Fruit fly (Drosophila melanogaster): ENCODE measurements around the gene Dnah3.
A peak's percentile ranks its signal among the peaks of the same experiment; 100 is the strongest.

Dnah3 gene

DNA sequence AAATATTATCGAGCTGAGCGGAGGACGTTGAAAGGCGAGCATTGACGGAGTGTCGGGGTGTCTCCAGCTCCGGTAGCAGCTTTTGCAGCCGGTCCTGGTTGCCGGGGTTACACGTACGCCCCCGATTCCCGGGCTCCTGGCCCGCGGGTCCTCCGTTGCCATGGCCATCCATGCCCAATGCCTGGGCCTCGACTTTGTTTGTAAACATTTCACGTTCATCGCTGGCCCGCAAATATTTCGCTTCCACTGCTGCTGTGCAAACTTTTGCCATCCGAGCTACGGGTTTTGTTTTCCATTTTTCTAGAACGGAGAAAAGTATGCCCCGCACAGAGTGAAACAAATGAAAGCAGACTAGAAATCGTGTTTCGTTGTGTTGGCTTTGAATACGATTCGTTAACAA is at the start of gene Dnah3:
Dnah3 (plus strand) TSS at position 301 of the 400 bp plus-strand sequence.
- TF ChIP-seq CG17801 (GFP tag; optimal IDR thresholded peaks at IDR 0.05; ENCODE audit: partially characterized antibody): no peak

DNA sequence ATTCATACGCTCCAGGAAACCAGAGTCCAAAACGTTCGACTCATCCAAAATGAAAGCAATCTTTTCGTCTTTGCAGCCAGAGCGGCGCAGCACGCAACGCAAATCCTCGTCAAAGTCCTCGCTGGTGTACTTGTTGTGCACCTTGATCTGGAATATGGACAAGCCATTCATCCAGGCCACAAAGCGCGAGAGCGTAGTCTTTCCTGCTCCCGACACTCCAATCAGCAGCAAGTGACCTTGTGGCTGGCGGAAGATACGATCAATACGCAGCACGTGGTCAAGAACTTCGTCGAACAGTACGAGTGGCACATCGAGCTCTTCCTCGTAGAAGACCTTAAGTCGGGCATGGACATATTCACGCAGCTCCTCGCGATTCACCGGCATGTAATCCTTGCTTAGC is 46.9 kb upstream of the Dnah3 start:
- no peak for TF ChIP-seq CG17801 (GFP tag; optimal IDR thresholded peaks at IDR 0.05; ENCODE audit: partially characterized antibody)

DNA sequence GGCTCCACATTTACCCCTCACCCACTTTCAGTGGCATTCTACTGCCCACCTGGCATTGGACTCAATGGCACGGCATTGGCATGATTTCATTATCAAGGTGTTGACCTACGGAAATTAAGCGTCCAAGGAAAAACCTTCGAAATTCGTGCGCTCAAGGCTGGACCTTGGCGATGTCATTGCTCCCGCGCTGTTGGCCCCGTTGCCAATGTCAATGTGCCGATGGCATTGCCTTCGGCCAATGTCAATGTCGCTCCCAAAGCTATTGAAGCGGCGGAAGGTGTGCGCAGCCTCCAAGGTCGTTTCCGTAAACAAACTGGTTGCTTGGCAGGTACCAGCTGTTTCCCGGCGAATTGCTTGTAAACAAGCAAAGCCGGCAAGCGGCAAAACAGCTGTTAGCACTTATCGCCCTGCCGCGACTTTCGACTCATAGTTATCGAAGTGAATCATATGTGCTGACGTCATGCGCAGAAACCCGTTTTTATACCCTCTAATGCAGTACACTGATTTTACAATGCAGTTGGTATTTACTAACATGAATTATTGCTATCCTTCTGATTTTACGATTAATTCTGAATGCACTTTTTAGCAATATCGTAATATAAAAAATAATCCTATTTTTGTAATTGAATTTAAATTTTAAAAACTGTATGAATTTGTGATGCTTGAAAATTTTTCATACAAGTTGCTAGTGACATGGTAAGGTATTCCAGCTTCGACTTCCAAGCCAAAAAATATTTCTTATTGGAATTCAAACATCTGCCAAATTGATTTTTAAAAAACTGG is 36.5 kb upstream of the Dnah3 start:
- peak; percentile 88 for TF ChIP-seq CG17801 (GFP tag; optimal IDR thresholded peaks at IDR 0.05; ENCODE audit: partially characterized antibody)

dm6 chr3L:4825584-4825983 is 35.5 kb upstream of the Dnah3 start, which contains the start of the genes Dhc64C and LeuRS-m:
Dhc64C (minus strand) TSS chr3L:4825687.
LeuRS-m (plus strand) TSS chr3L:4825853.
- TF ChIP-seq CG17801 (GFP tag; optimal IDR thresholded peaks at IDR 0.05; ENCODE audit: partially characterized antibody): peak; percentile 36

DNA sequence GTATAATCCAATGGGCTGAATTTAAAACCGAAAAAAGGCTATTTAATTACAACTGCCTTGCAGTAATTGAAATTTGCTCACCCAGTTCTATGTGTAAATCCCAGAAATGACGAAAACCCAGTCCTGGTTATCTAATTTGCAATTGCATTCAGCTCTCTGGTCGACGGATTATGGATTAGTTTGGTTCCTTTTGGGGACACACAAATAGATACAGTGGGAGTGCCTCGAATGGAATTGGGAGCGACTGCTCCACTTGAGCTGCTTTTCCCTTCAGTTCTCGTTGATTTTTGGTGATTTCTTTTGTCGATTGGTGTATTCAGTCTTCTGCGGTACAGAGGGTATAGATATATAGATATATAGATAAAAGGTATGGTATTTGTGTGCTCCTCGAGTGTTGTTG is 27.6 kb upstream of the Dnah3 start, which contains the start of gene CG13708:
CG13708 (minus strand) TSS at position 101 of the 400 bp plus-strand sequence.
- no peak for TF ChIP-seq CG17801 (GFP tag; optimal IDR thresholded peaks at IDR 0.05; ENCODE audit: partially characterized antibody)

dm6 chr3L:4835005-4835404 is 26.1 kb upstream of the Dnah3 start:
- TF ChIP-seq CG17801 (GFP tag; optimal IDR thresholded peaks at IDR 0.05; ENCODE audit: partially characterized antibody): no peak

dm6 chr3L:4836353-4836752 is 24.7 kb upstream of the Dnah3 start:
- TF ChIP-seq CG17801 (GFP tag; optimal IDR thresholded peaks at IDR 0.05; ENCODE audit: partially characterized antibody): no peak

DNA sequence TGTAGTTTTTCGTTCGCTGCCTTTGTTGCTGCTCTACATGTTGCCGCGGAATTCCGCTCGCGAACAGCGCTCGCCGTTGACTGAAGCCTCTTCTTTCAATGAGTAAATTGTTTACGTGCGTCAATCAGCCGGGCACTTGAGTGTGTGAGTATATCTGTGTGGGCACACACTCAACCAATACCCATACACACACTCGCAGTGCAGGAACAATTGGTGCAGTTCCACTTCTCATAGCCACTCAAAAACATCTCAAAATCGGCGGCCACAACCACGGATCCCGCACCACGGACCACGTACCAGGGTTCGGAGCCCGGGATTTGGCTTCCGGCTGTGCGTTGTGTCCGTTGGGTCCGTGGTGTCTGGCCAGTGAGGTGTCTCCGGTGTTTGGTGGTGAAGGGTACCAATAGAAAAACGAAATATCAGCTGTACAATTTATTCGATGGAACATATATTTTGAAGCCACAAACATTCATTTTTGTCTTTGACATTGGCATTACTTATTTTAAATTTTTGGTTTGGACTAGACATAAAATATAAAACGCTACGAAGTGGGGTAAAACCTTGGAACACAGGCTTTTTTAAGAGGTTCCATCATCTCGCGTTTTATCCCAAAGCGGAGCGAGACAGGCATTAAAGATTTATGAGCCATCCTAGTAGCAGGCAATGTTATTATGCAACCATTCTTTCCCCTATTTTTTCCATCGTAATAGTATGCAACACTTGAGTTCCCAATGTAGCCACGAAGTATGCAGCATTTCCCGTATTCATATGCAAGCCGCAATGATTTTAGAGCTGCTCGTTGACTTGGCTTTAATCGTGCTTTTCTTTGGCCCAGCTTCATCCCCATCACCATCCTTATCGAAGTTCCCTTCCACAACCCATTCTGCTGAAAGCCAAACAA is 20.8 kb upstream of the Dnah3 start, which contains the start of gene CG13707:
CG13707 (minus strand) TSS at position 70 of the 901 bp plus-strand sequence.
- no peak for TF ChIP-seq CG17801 (GFP tag; optimal IDR thresholded peaks at IDR 0.05; ENCODE audit: partially characterized antibody)

dm6 chr3L:4842710-4843109 is 18.4 kb upstream of the Dnah3 start:
- TF ChIP-seq CG17801 (GFP tag; optimal IDR thresholded peaks at IDR 0.05; ENCODE audit: partially characterized antibody): no peak

- TF ChIP-seq CG17801 (GFP tag; optimal IDR thresholded peaks at IDR 0.05; ENCODE audit: partially characterized antibody): no peak
Measured at dm6 chr3L:4843428-4843827, 17.6 kb upstream of the Dnah3 start.

DNA sequence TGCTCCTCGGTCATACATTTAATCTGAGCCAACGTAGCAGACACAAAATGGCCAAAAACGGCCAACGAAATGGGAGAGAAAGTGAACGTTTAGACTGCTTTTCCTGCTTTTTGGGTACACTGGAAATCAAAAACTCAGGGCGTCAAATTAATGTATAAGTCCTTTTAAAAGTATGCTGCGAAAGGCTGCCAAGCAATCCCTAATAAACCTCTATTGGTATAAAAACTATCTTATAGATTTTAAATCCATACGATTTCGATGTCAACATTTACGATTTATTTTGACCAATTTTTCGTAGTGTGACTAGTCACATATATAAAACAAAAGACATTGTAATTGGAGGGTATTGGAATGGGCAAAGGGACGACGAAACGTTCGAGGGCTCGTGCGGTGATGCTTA is 16.3 kb upstream of the Dnah3 start:
- no peak for TF ChIP-seq CG17801 (GFP tag; optimal IDR thresholded peaks at IDR 0.05; ENCODE audit: partially characterized antibody)

- no peak for TF ChIP-seq CG17801 (GFP tag; optimal IDR thresholded peaks at IDR 0.05; ENCODE audit: partially characterized antibody)
Measured at dm6 chr3L:4848066-4848465, 13.0 kb upstream of the Dnah3 start.

DNA sequence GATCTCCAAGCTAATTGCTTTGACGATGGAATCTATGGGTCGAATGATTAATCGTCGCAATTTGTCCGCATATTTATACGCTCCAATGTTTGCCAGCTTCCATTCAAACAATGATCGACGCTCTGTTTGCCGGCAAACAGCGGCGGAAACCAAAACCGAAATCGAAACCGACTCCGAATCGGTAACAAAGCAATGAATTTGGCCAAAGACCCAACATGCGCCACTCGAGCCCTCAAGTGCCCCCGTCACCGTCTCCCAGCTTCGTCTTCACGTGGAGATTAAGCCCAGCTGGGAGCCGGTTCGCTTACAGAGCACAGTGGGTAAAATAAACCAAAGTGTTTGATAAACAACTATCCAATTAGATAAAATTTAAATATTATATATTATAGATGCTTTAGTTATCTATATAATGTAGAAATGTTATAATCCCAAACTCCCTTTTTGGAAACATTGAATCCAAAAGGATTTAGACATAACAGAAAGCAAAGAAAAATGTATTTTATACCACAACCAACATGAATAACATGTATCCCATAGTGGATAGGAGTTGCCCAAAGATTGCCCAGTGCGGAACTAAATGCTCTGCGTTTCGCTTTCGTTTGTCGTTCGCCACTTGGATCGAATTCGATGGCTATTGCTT is 8.5 kb upstream of the Dnah3 start, which contains the start of gene CG32237:
CG32237 (minus strand) TSS at position 51 of the 640 bp plus-strand sequence.
- no peak for TF ChIP-seq CG17801 (GFP tag; optimal IDR thresholded peaks at IDR 0.05; ENCODE audit: partially characterized antibody)

- no peak for TF ChIP-seq CG17801 (GFP tag; optimal IDR thresholded peaks at IDR 0.05; ENCODE audit: partially characterized antibody)
Measured at dm6 chr3L:4853070-4853469, 8.0 kb upstream of the Dnah3 start.

DNA sequence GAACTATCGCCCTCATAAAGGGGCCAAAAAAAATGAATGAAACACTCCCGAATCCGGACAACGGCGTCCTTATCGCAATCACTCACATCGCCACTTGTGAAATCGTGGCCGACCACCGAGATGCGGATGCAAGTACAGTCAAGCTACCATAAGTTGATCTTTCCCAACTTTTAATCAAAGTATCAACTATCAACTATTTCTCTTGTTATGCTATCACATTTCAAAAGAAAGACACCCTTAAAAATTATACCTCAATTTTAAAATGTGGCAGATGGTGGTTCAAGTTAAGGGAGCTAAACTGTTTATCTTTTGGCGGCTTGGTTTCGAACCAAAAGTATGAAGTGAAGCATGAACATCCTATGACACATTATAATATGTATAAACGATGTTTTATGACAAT is 6.9 kb upstream of the Dnah3 start:
- TF ChIP-seq CG17801 (GFP tag; optimal IDR thresholded peaks at IDR 0.05; ENCODE audit: partially characterized antibody): no peak
